Worm (Caenorhabditis elegans): ENCODE measurements around the gene lips-13.

Gene lips-13

DNA sequence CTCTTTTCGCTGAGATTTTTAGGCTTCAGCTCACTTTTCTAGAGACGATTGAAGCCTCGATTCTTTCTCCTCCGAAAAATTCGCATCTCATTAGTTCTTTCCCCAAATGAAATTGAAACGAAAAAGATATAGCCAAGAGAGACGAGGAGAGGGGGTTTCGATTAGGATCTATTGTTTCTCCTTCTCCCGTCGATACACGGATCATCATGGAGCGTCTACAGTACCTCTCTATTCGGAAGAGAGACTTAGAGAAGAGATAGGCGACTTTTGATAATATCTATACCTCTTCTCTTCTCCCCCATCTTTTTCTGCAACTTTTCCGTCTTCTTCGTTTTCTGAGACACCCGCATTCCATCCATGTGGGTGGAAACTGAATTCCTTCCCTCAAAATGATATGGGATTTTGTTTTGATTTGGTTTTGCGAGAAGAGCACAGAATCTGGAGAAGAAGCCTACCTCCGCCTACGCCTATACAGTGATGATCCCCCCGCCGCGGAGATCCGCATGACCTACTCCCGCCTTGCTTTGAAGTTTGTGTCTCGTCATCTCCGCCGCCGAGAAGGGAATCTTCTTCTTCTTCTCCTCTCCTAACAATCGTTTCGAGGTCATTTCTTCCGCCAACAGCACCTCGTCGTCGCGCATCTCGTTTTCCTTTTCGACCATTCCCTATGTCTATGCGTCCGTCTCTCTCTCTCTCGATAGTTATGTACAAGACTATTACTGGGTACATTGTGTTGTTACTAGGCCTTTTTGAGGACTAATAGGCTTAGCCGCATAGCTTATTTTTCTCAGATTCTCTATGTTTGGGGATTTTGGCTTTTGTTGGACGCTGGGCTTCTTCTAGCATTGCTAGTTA is 24.1 kb upstream of the lips-13 start (continued):
- TF ChIP-seq arid-1 (GFP tag; conservative IDR thresholded peaks at IDR 0.05) = no peak
- no peak for TF ChIP-seq daf-8 (GFP tag; IDR thresholded peaks at IDR 0.05)
- no peak for TF ChIP-seq F10B5.3 (tag; optimal IDR thresholded peaks at IDR 0.05)
- no peak for TF ChIP-seq jun-1 (tag; optimal IDR thresholded peaks at IDR 0.05)
- 0 out of 2 replicates have a peak, but pooled peaks have one; percentile 6 for TF ChIP-seq tra-1 (GFP tag; IDR thresholded peaks at IDR 0.05)
- TF ChIP-seq nhr-102 (tag; optimal IDR thresholded peaks at IDR 0.05) = no peak

DNA sequence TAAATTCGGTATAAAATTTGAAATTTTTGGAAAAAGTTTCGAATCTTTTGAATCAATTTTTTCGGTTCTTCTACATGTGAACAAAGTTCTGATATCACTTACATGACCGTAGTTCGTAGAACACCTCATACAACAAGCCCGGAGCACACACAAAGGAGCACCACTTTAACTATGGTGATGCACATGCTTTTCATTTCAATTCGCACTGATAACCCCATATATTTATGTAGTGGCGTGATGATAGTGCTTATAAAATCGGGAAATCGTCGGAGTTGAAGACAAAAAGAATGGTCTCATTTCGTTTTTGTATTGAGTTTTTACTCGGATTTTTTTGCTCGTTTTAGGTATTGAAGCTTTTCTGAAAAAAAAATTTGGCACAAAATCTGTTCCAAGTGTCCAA is 22.8 kb upstream of the lips-13 start, which contains the start of gene W09B6.4:
Gene W09B6.4, minus strand, starts transcription at position 151 of the 400 bp plus-strand sequence.
- TF ChIP-seq zip-2 (tag; optimal IDR thresholded peaks at IDR 0.05) (no peak), snpc-4 (tag; optimal IDR thresholded peaks at IDR 0.05) (no peak), ZK546.5 (tag; optimal IDR thresholded peaks at IDR 0.05) (no peak), tag-97 (GFP tag; IDR thresholded peaks at IDR 0.05) (no peak), gei-8 (GFP tag; optimal IDR thresholded peaks at IDR 0.05) (no peak), unc-62 (GFP tag; optimal IDR thresholded peaks at IDR 0.05 in 1 of 2) (peak in 1 of 2 experiments; percentile 15), unc-62 (tag; optimal IDR thresholded peaks at IDR 0.05) (no peak), ama-1 (optimal IDR thresholded peaks at IDR 0.05) (peak; percentile 32), F44E2.7 (GFP tag; IDR thresholded peaks at IDR 0.05) (no peak), nhr-28 (tag; optimal IDR thresholded peaks at IDR 0.05) (peak; percentile 82), dmd-6 (GFP tag; IDR thresholded peaks at IDR 0.05) (peak; percentile 35), mxl-3 (GFP tag; optimal IDR thresholded peaks at IDR 0.05) (no peak), nhr-41 (GFP tag; IDR thresholded peaks at IDR 0.05) (no peak), dve-1 (tag; optimal IDR thresholded peaks at IDR 0.05; ENCODE audit: insufficient read depth) (peak; percentile 64), ces-1 (GFP tag; optimal IDR thresholded peaks at IDR 0.05) (no peak), skn-1 (tag; optimal IDR thresholded peaks at IDR 0.05) (no peak), rbr-2 (tag; optimal IDR thresholded peaks at IDR 0.05) (no peak), saeg-2 (GFP tag; IDR thresholded peaks at IDR 0.05) (no peak), lim-7 (GFP tag; IDR thresholded peaks at IDR 0.05) (no peak), lin-38 (GFP tag; IDR thresholded peaks at IDR 0.05) (no peak), F26F4.8 (GFP tag; conservative IDR thresholded peaks at IDR 0.05) (no peak), duxl-1 (tag; optimal IDR thresholded peaks at IDR 0.05; ENCODE audit: poor library complexity) (no peak), ceh-28 (tag; optimal IDR thresholded peaks at IDR 0.05) (no peak), lsy-2 (tag; optimal IDR thresholded peaks at IDR 0.05) (no peak), daf-8 (GFP tag; IDR thresholded peaks at IDR 0.05) (no peak), nhr-25 (tag; optimal IDR thresholded peaks at IDR 0.05; ENCODE audit: borderline replicate concordance, insufficient read depth) (no peak), ZK337.2 (GFP tag; IDR thresholded peaks at IDR 0.05) (no peak), F10B5.3 (tag; optimal IDR thresholded peaks at IDR 0.05) (no peak), egl-43 (GFP tag; IDR thresholded peaks at IDR 0.05) (no peak), hlh-30 (tag; optimal IDR thresholded peaks at IDR 0.05; ENCODE audit: insufficient read depth) (peak; percentile 44), hlh-11 (tag; optimal IDR thresholded peaks at IDR 0.05) (peak; percentile 38), ztf-11 (tag; optimal IDR thresholded peaks at IDR 0.05) (no peak), zip-11 (GFP tag; IDR thresholded peaks at IDR 0.05) (no peak), nhr-111 (GFP tag; optimal IDR thresholded peaks at IDR 0.05) (no peak), fos-1 (tag; optimal IDR thresholded peaks at IDR 0.05) (no peak), T20F7.1 (GFP tag; optimal IDR thresholded peaks at IDR 0.05) (peak; percentile 35), hmg-1.1 (GFP tag; IDR thresholded peaks at IDR 0.05) (no peak), mxl-2 (GFP tag; conservative IDR thresholded peaks at IDR 0.05) (no peak), spr-3 (GFP tag; optimal IDR thresholded peaks at IDR 0.05) (no peak), nhr-6 (tag; optimal IDR thresholded peaks at IDR 0.05) (no peak), nhr-102 (tag; optimal IDR thresholded peaks at IDR 0.05) (no peak), mep-1 (tag; optimal IDR thresholded peaks at IDR 0.05) (peak; percentile 22), daf-16 (GFP tag; optimal IDR thresholded peaks at IDR 0.05) (no peak), daf-16 (tag; optimal IDR thresholded peaks at IDR 0.05) (peak; percentile 57), Y75B8A.6 (GFP tag; IDR thresholded peaks at IDR 0.05) (no peak)

All from whole organism, L4 larva.